Fruit fly (Drosophila melanogaster) whole organism, prepupa: ENCODE results near the gene Phf5a.
A peak's percentile ranks its signal among the peaks of the same experiment; 100 is the strongest.

Experiments
- Blimp-1 ChIP-seq: fragments of 200-800 bp; sonication (Bioruptor generic); optimal IDR thresholded peaks from 3 replicates; lab custom pipeline; 2017; ENCODE audit warnings: missing biosample characterization, missing genetic modification characterization, mild to moderate bottlenecking, moderate library complexity, missing genetic modification reagents
- CG10631 ChIP-seq: fragments of 200-800 bp; sonication (Bioruptor generic); optimal IDR thresholded peaks from 2 replicates; lab custom pipeline; 2016; ENCODE audit warnings: missing biosample characterization, missing genetic modification characterization
- CG11294 ChIP-seq: fragments of 200-800 bp; sonication (Bioruptor generic); IDR thresholded peaks from 2 replicates; pipeline ENCODE4 v1.3.6; 2022; ENCODE audit warnings: missing biosample characterization, missing genetic modification characterization
- CG11762 ChIP-seq: fragments of 200-800 bp; sonication (Bioruptor generic); optimal IDR thresholded peaks from 3 replicates; lab custom pipeline; 2016; ENCODE audit warnings: missing biosample characterization, missing genetic modification characterization; ENCODE audit not compliant: insufficient read depth
- CG11902 ChIP-seq: fragments of 200-800 bp; sonication (Bioruptor generic); optimal IDR thresholded peaks from 3 replicates; lab custom pipeline; 2016; ENCODE audit warnings: missing biosample characterization, missing genetic modification characterization
- CG15336 ChIP-seq: fragments of 200-800 bp; sonication (Bioruptor generic); IDR thresholded peaks from 2 replicates; pipeline ENCODE4 v1.3.6; 2022; ENCODE audit warnings: missing biosample characterization, missing genetic modification characterization
- CG16779 ChIP-seq: fragments of 200-800 bp; sonication (Bioruptor generic); optimal IDR thresholded peaks from 3 replicates; lab custom pipeline; 2017; ENCODE audit warnings: missing biosample characterization, mild to moderate bottlenecking, missing genetic modification characterization
- CG3032 ChIP-seq: fragments of 200-800 bp; optimal IDR thresholded peaks from 2 replicates; lab custom pipeline; 2019; ENCODE audit warnings: missing biosample characterization, mild to moderate bottlenecking, missing genetic modification characterization, moderate library complexity
- CG34406 ChIP-seq: fragments of 200-800 bp; sonication (Bioruptor generic); optimal IDR thresholded peaks from 3 replicates; lab custom pipeline; 2016; ENCODE audit warnings: missing biosample characterization, missing genetic modification characterization
- CG3919 ChIP-seq: fragments of 200-800 bp; sonication (Bioruptor generic); optimal IDR thresholded peaks from 3 replicates; lab custom pipeline; 2016; ENCODE audit warnings: missing biosample characterization, missing genetic modification characterization
- CG4318 ChIP-seq: fragments of 200-800 bp; sonication (Bioruptor generic); optimal IDR thresholded peaks from 3 replicates; lab custom pipeline; 2017; ENCODE audit warnings: missing biosample characterization, mild to moderate bottlenecking, missing genetic modification characterization
- CG6163 ChIP-seq: fragments of 200-800 bp; sonication (Bioruptor generic); IDR thresholded peaks from 3 replicates; pipeline ENCODE4 v1.3.6; 2022; ENCODE audit warnings: missing biosample characterization, missing genetic modification characterization
- CG6808 ChIP-seq: fragments of 200-800 bp; sonication (Bioruptor generic); optimal IDR thresholded peaks from 3 replicates; lab custom pipeline; 2017; ENCODE audit warnings: missing biosample characterization, missing genetic modification characterization, mild to moderate bottlenecking, moderate library complexity, missing genetic modification reagents
- CG6854 ChIP-seq: fragments of 200-800 bp; sonication (Bioruptor generic); optimal IDR thresholded peaks from 2 replicates; lab custom pipeline; 2017; ENCODE audit warnings: missing biosample characterization, mild to moderate bottlenecking, missing genetic modification characterization
- CG7368 ChIP-seq: fragments of 200-800 bp; sonication (Bioruptor generic); optimal IDR thresholded peaks from 3 replicates; lab custom pipeline; 2016; ENCODE audit warnings: missing biosample characterization, missing genetic modification characterization
- CG8119 ChIP-seq: fragments of 200-800 bp; sonication (Bioruptor generic); IDR thresholded peaks from 3 replicates; pipeline ENCODE4 v1.3.6; 2022; ENCODE audit warnings: missing biosample characterization, missing genetic modification characterization
- CG8319 ChIP-seq: fragments of 200-800 bp; sonication (Bioruptor generic); optimal IDR thresholded peaks from 3 replicates; lab custom pipeline; 2016; ENCODE audit warnings: missing biosample characterization, missing genetic modification characterization
- CG8632 ChIP-seq: fragments of 200-800 bp; sonication (Bioruptor generic); optimal IDR thresholded peaks from 3 replicates; lab custom pipeline; 2016; ENCODE audit warnings: missing biosample characterization, missing genetic modification characterization
- CG9139 ChIP-seq: fragments of 200-800 bp; sonication (Bioruptor generic); optimal IDR thresholded peaks from 3 replicates; lab custom pipeline; 2017; ENCODE audit warnings: missing biosample characterization, mild to moderate bottlenecking, missing genetic modification characterization
- Eip75B ChIP-seq: fragments of 200-800 bp; sonication (Bioruptor generic); optimal IDR thresholded peaks from 3 replicates; lab custom pipeline; 2016; ENCODE audit warnings: missing biosample characterization, missing genetic modification characterization
- Eip78C ChIP-seq: fragments of 200-800 bp; sonication (Bioruptor generic); peaks from one replicate; lab custom pipeline; 2016; ENCODE audit warnings: missing biosample characterization, missing genetic modification characterization
- Eip93F ChIP-seq: fragments of 200-800 bp; sonication (Bioruptor generic); optimal IDR thresholded peaks from 2 replicates; lab custom pipeline; 2016; ENCODE audit warnings: missing biosample characterization, mild to moderate bottlenecking, missing genetic modification characterization
- Ets21C ChIP-seq: fragments of 200-800 bp; sonication (Bioruptor generic); optimal IDR thresholded peaks from 3 replicates; lab custom pipeline; 2016; ENCODE audit warnings: missing biosample characterization, missing genetic modification characterization
- Ets96B ChIP-seq: fragments of 200-800 bp; optimal IDR thresholded peaks from 2 replicates; lab custom pipeline; 2019; ENCODE audit warnings: missing biosample characterization, mild to moderate bottlenecking, missing genetic modification characterization, moderate library complexity
- Gug ChIP-seq: fragments of 200-800 bp; sonication (Bioruptor generic); IDR thresholded peaks from 2 replicates; pipeline ENCODE4 v1.3.6; 2022; ENCODE audit warnings: missing biosample characterization, missing genetic modification characterization
- Hr38 ChIP-seq: sonication (Bioruptor generic); optimal IDR thresholded peaks from 2 replicates; lab custom pipeline; 2016; ENCODE audit warnings: missing biosample characterization, missing genetic modification characterization
- Hr39 ChIP-seq: fragments of 200-800 bp; sonication (Bioruptor generic); optimal IDR thresholded peaks from 2 replicates; lab custom pipeline; 2016; ENCODE audit warnings: missing biosample characterization, missing genetic modification characterization
- Hr4 ChIP-seq: fragments of 200-800 bp; sonication (Bioruptor generic); optimal IDR thresholded peaks from 3 replicates; lab custom pipeline; 2016; ENCODE audit warnings: missing biosample characterization, missing genetic modification characterization
- Lpt ChIP-seq: fragments of 200-800 bp; sonication (Bioruptor generic); optimal IDR thresholded peaks from 3 replicates; lab custom pipeline; 2016; ENCODE audit warnings: missing biosample characterization, missing genetic modification characterization
- Met ChIP-seq: fragments of 200-800 bp; sonication (Bioruptor generic); optimal IDR thresholded peaks from 3 replicates; lab custom pipeline; 2016; ENCODE audit warnings: missing biosample characterization, missing genetic modification characterization
- Smox ChIP-seq: fragments of 200-800 bp; sonication (Bioruptor generic); optimal IDR thresholded peaks from 3 replicates; lab custom pipeline; 2016; ENCODE audit warnings: missing biosample characterization, missing genetic modification characterization
- Sox102F ChIP-seq: fragments of 200-800 bp; sonication (Bioruptor generic); optimal IDR thresholded peaks from 2 replicates; lab custom pipeline; 2016; ENCODE audit warnings: missing biosample characterization, mild to moderate bottlenecking, missing genetic modification characterization
- achi ChIP-seq: fragments of 200-800 bp; sonication (Bioruptor generic); optimal IDR thresholded peaks from 3 replicates; lab custom pipeline; 2016; ENCODE audit warnings: missing biosample characterization, missing genetic modification characterization
- acj6 ChIP-seq: fragments of 200-800 bp; sonication (Bioruptor generic); optimal IDR thresholded peaks from 3 replicates; lab custom pipeline; 2016; ENCODE audit warnings: missing biosample characterization, missing genetic modification characterization
- cyc ChIP-seq: fragments of 200-800 bp; sonication (Bioruptor generic); optimal IDR thresholded peaks from 3 replicates; lab custom pipeline; 2016; ENCODE audit warnings: missing biosample characterization, missing genetic modification characterization
- dac ChIP-seq: fragments of 200-800 bp; sonication (Bioruptor generic); optimal IDR thresholded peaks from 2 replicates; lab custom pipeline; 2017; ENCODE audit warnings: missing biosample characterization, mild to moderate bottlenecking, missing genetic modification characterization
- dsx ChIP-seq: fragments of 200-800 bp; optimal IDR thresholded peaks from 3 replicates; lab custom pipeline; 2019; ENCODE audit warnings: missing biosample characterization, mild to moderate bottlenecking, missing genetic modification characterization, moderate library complexity; ENCODE audit not compliant: poor library complexity, severe bottlenecking
- eg ChIP-seq: fragments of 200-800 bp; sonication (Bioruptor generic); IDR thresholded peaks from 3 replicates; pipeline ENCODE4 v1.3.6; 2022; ENCODE audit warnings: missing biosample characterization, missing genetic modification characterization
- fd85E ChIP-seq: fragments of 200-800 bp; sonication (Bioruptor generic); optimal IDR thresholded peaks from 3 replicates; lab custom pipeline; 2016; ENCODE audit warnings: missing biosample characterization, missing genetic modification characterization
- fkh ChIP-seq: fragments of 200-800 bp; sonication (Bioruptor generic); optimal IDR thresholded peaks from 3 replicates; lab custom pipeline; 2017; ENCODE audit warnings: missing biosample characterization, mild to moderate bottlenecking, missing genetic modification characterization, moderate library complexity
- lz ChIP-seq: fragments of 200-800 bp; sonication (Bioruptor generic); optimal IDR thresholded peaks from 3 replicates; lab custom pipeline; 2016; ENCODE audit warnings: missing biosample characterization, missing genetic modification characterization
- net ChIP-seq: fragments of 200-800 bp; sonication (Bioruptor generic); optimal IDR thresholded peaks from 3 replicates; lab custom pipeline; 2016; ENCODE audit warnings: missing biosample characterization, missing genetic modification characterization
- pdm3 ChIP-seq: fragments of 200-800 bp; sonication (Bioruptor generic); optimal IDR thresholded peaks from 3 replicates; lab custom pipeline; 2016; ENCODE audit warnings: missing biosample characterization, missing genetic modification characterization
- salr ChIP-seq, 2 experiments: fragments of 200-800 bp; sonication (Bioruptor generic); optimal IDR thresholded peaks; 3 replicates each; lab custom pipeline; 2016 to 2018; ENCODE audit warnings: missing biosample characterization in 2 of 2, missing genetic modification characterization in 2 of 2, mild to moderate bottlenecking in 1 of 2
- spab ChIP-seq: fragments of 200-800 bp; sonication (Bioruptor generic); optimal IDR thresholded peaks from 2 replicates; lab custom pipeline; 2017; ENCODE audit warnings: missing biosample characterization, mild to moderate bottlenecking, missing genetic modification characterization, missing genetic modification reagents
- ss ChIP-seq, 2 experiments: fragments of 200-800 bp; sonication (Bioruptor generic); optimal IDR thresholded peaks; 2 replicates in 1 of 2; 3 replicates in 1 of 2; lab custom pipeline; 2017 to 2018; ENCODE audit warnings: mild to moderate bottlenecking in 2 of 2, missing biosample characterization in 2 of 2, missing genetic modification characterization in 2 of 2, moderate library complexity in 1 of 2
- topi ChIP-seq: fragments of 200-800 bp; sonication (Bioruptor generic); optimal IDR thresholded peaks from 3 replicates; lab custom pipeline; 2016; ENCODE audit warnings: missing biosample characterization, missing genetic modification characterization
- vri ChIP-seq: fragments of 200-800 bp; sonication (Bioruptor generic); optimal IDR thresholded peaks from 3 replicates; lab custom pipeline; 2016; ENCODE audit warnings: missing biosample characterization, mild to moderate bottlenecking, missing genetic modification characterization

Phf5a gene

dm6 chr2L:6513948-6514347 is 23.3 kb upstream of the Phf5a start:
- TF ChIP-seq Hr38 (GFP tag; lab: Kevin White, UChicago) (no peak), Blimp-1 (GFP tag; lab: Kevin White, UChicago) (no peak), Sox102F (no peak), CG34406 (no peak), CG11294 (GFP tag; lab: Robert Waterston, UW) (no peak), net (no peak), ss (GFP tag; optimal IDR thresholded peaks at IDR 0.05; lab: Kevin White, UChicago) (no peak), Eip78C (no peak), CG6163 (GFP tag; lab: Robert Waterston, UW) (0 out of 3 replicates have a peak, but pooled peaks have one; percentile 43), CG8119 (0 out of 3 replicates have a peak, but pooled peaks have one; percentile 13), Eip75B (GFP tag; lab: Kevin White, UChicago) (no peak)

- TF ChIP-seq CG6808 (GFP tag; lab: Kevin White, UChicago) (peak; percentile 39), lz (GFP tag; lab: Kevin White, UChicago) (peak; percentile 16), CG11294 (GFP tag; lab: Robert Waterston, UW) (peak; percentile 25; the same call in 1 of the 2 replicates), eg (peak; percentile 73), acj6 (GFP tag; lab: Kevin White, UChicago) (peak; percentile 68), dsx (GFP tag; lab: Kevin White, UChicago) (peak; percentile 23), CG8119 (peak; percentile 64), spab (GFP tag; lab: Kevin White, UChicago) (peak; percentile 26), fd85E (GFP tag; lab: Kevin White, UChicago) (no peak), Eip93F (GFP tag; lab: Kevin White, UChicago) (no peak), ss (GFP tag; optimal IDR thresholded peaks at IDR 0.05; lab: Kevin White, UChicago) (peak in 1 of 2 experiments; percentile 50), CG11902 (peak; percentile 53), CG10631 (peak; percentile 56), CG3032 (tag; lab: Kevin White, UChicago) (peak; percentile 46), Ets21C (no peak), Blimp-1 (GFP tag; lab: Kevin White, UChicago) (no peak), CG15336 (peak; percentile 69), Gug (GFP tag; lab: Robert Waterston, UW) (0 out of 2 replicates have a peak, but pooled peaks have one; percentile 27), CG16779 (tag; lab: Kevin White, UChicago) (no peak), Sox102F (peak; percentile 37), Hr39 (GFP tag; lab: Kevin White, UChicago) (no peak), cyc (GFP tag; lab: Kevin White, UChicago) (peak; percentile 41), Hr38 (GFP tag; lab: Kevin White, UChicago) (no peak), CG8319 (GFP tag; lab: Kevin White, UChicago) (peak; percentile 41), CG8632 (GFP tag; lab: Kevin White, UChicago) (peak; percentile 74), Eip78C (peak; percentile 90), CG9139 (GFP tag; lab: Kevin White, UChicago) (peak; percentile 11), CG3919 (GFP tag; lab: Kevin White, UChicago) (peak; percentile 69), Eip75B (GFP tag; lab: Kevin White, UChicago) (peak; percentile 38), salr (GFP tag; optimal IDR thresholded peaks at IDR 0.05; lab: Kevin White, UChicago) (peak in 1 of 2 experiments; percentile 12), Lpt (GFP tag; lab: Kevin White, UChicago) (peak; percentile 57), fkh (no peak), Hr4 (peak; percentile 58), achi (GFP tag; lab: Kevin White, UChicago) (peak; percentile 66), CG11762 (GFP tag; lab: Kevin White, UChicago) (peak; percentile 43), Smox (GFP tag; lab: Kevin White, UChicago) (no peak), vri (GFP tag; lab: Kevin White, UChicago) (no peak), net (peak; percentile 54), topi (no peak), dac (GFP tag; lab: Kevin White, UChicago) (no peak), CG4318 (GFP tag; lab: Kevin White, UChicago) (peak; percentile 41), CG7368 (GFP tag; lab: Kevin White, UChicago) (peak; percentile 41), CG6163 (GFP tag; lab: Robert Waterston, UW) (peak; percentile 68; the same call in 2 of the 3 replicates), Met (GFP tag; lab: Kevin White, UChicago) (peak; percentile 37), pdm3 (GFP tag; lab: Kevin White, UChicago) (peak; percentile 54), CG6854 (no peak), Ets96B (tag; lab: Kevin White, UChicago) (peak; percentile 39)
Measured at dm6 chr2L:6508666-6509065, 18.0 kb upstream of the Phf5a start.
